Worm (Caenorhabditis elegans) whole organism, L2 larva: Measurements from ENCODE around the gene K08B5.1.

Experiments
- alr-1 ChIP-seq: fragments of 150-350 bp; optimal IDR thresholded peaks from 2 replicates; lab custom pipeline; 2014; ENCODE audit warnings: missing biosample characterization, missing genetic modification characterization
- crh-2 ChIP-seq: sonication (generic microtip); optimal IDR thresholded peaks from 2 replicates; lab custom pipeline; 2017; ENCODE audit warnings: missing biosample characterization, missing genetic modification characterization
- egl-27 ChIP-seq: sonication (generic microtip); optimal IDR thresholded peaks from 3 replicates; lab custom pipeline; 2017; ENCODE audit warnings: missing biosample characterization, missing genetic modification reagents, missing genetic modification characterization
- nhr-6 ChIP-seq: fragments of 150-350 bp; optimal IDR thresholded peaks from 2 replicates; lab custom pipeline; 2014; ENCODE audit warnings: missing biosample characterization, missing genetic modification characterization
- sem-4 ChIP-seq: fragments of 150-350 bp; optimal IDR thresholded peaks from 2 replicates; lab custom pipeline; 2014; ENCODE audit warnings: missing biosample characterization, missing genetic modification reagents, missing genetic modification characterization
- unc-39 ChIP-seq: fragments of 150-350 bp; optimal IDR thresholded peaks from 2 replicates; lab custom pipeline; 2014; ENCODE audit warnings: missing biosample characterization, missing genetic modification characterization

DNA sequence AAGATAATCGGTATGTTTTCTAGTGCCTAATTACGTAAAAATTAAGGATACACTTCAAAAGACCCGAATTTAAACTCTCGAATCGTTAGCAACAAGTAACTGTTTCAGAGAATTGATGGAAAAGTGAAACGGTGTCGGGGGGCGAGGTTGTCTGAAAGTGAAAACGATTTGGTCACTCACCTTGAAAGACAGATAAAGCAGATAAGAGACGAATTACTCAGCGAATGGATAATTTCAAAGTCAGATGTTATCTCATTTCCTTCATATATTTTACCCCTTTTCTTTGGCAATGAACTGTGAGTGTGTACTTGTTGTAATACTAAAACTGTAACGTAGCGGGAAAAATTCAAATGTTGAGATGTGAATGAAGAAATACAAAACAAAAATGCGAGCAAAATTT, 2.5 kb upstream of the K08B5.1 start:
- TF ChIP-seq alr-1 (tag; lab: Kevin White, UChicago) (no peak), sem-4 (no peak), egl-27 (tag; lab: Kevin White, UChicago) (no peak), crh-2 (no peak), nhr-6 (tag; lab: Kevin White, UChicago) (no peak), unc-39 (tag; lab: Kevin White, UChicago) (no peak)
